Worm (Caenorhabditis elegans) whole organism, dauer: ENCODE results near the gene wdfy-2.

Experiments used
- unc-62 ChIP-seq: sonication (generic microtip); optimal IDR thresholded peaks from 2 replicates; lab custom pipeline; 2017; ENCODE audit warnings: missing biosample characterization, missing genetic modification reagents, missing genetic modification characterization

Gene wdfy-2

ce11 chrII:9285171-9286025, 34.3 kb upstream of the wdfy-2 start, which contains the start of gene mtrr-1:
TSS of gene mtrr-1 (plus strand) at chrII:9285975.
- TF ChIP-seq unc-62 (GFP tag; lab: Kevin White, UChicago), result no peak

ce11 chrII:9289127-9289526, 30.5 kb upstream of the wdfy-2 start:
- no peak for TF ChIP-seq unc-62 (GFP tag; lab: Kevin White, UChicago)

ce11 chrII:9291632-9292031, 28.0 kb upstream of the wdfy-2 start, which contains the start of gene acs-7:
TSS of gene acs-7 (plus strand) at chrII:9292017.
- no peak for TF ChIP-seq unc-62 (GFP tag; lab: Kevin White, UChicago)

ce11 chrII:9295678-9296077, 24.0 kb upstream of the wdfy-2 start, which contains the start of gene C01G6.9:
TSS of gene C01G6.9 (minus strand) at chrII:9295818.
- TF ChIP-seq unc-62 (GFP tag; lab: Kevin White, UChicago), result no peak

ce11 chrII:9299679-9300078, 20.0 kb upstream of the wdfy-2 start:
- no peak for TF ChIP-seq unc-62 (GFP tag; lab: Kevin White, UChicago)

ce11 chrII:9301065-9301464, 18.6 kb upstream of the wdfy-2 start:
- TF ChIP-seq unc-62 (GFP tag; lab: Kevin White, UChicago), result no peak

ce11 chrII:9303545-9303944, 16.1 kb upstream of the wdfy-2 start:
- no peak for TF ChIP-seq unc-62 (GFP tag; lab: Kevin White, UChicago)

- no peak for TF ChIP-seq unc-62 (GFP tag; lab: Kevin White, UChicago)
Measured at ce11 chrII:9304849-9305248, 14.8 kb upstream of the wdfy-2 start.

ce11 chrII:9305575-9305974, 14.1 kb upstream of the wdfy-2 start:
- TF ChIP-seq unc-62 (GFP tag; lab: Kevin White, UChicago), result no peak

ce11 chrII:9306835-9307234, 12.8 kb upstream of the wdfy-2 start:
- no peak for TF ChIP-seq unc-62 (GFP tag; lab: Kevin White, UChicago)

ce11 chrII:9308614-9309046, 11.0 kb upstream of the wdfy-2 start:
- no peak for TF ChIP-seq unc-62 (GFP tag; lab: Kevin White, UChicago)

- TF ChIP-seq unc-62 (GFP tag; lab: Kevin White, UChicago), result no peak
Measured at ce11 chrII:9310204-9310603, 9.5 kb upstream of the wdfy-2 start, which contains the start of gene cam-1. TSS of gene cam-1 (minus strand) at chrII:9310304.

ce11 chrII:9310794-9311193, 8.9 kb upstream of the wdfy-2 start:
- TF ChIP-seq unc-62 (GFP tag; lab: Kevin White, UChicago), result no peak

- no peak for TF ChIP-seq unc-62 (GFP tag; lab: Kevin White, UChicago)
Measured at ce11 chrII:9311702-9312101, 8.0 kb upstream of the wdfy-2 start.

ce11 chrII:9313335-9313734, 6.3 kb upstream of the wdfy-2 start:
- no peak for TF ChIP-seq unc-62 (GFP tag; lab: Kevin White, UChicago)

- no peak for TF ChIP-seq unc-62 (GFP tag; lab: Kevin White, UChicago)
Measured at ce11 chrII:9314733-9315132, 4.9 kb upstream of the wdfy-2 start.

ce11 chrII:9315692-9316091, 4.0 kb upstream of the wdfy-2 start:
- TF ChIP-seq unc-62 (GFP tag; lab: Kevin White, UChicago), result no peak
